Worm (Caenorhabditis elegans) whole organism, mixed stage, embryonic: Measurements from ENCODE around the gene ppt-1.

Experiments used
- ceh-43 ChIP-seq: fragments of 200-800 bp; sonication (Bioruptor generic); optimal IDR thresholded peaks from 2 replicates; lab custom pipeline; 2018; ENCODE audit warnings: mild to moderate bottlenecking, missing genetic modification characterization, moderate library complexity, missing compliant biosample characterization
- lsy-2 ChIP-seq: fragments of 150-350 bp; optimal IDR thresholded peaks from 2 replicates; lab custom pipeline; 2014; ENCODE audit warnings: missing biosample characterization, missing genetic modification characterization
- mab-5 ChIP-seq: fragments of 150-350 bp; optimal IDR thresholded peaks from 2 replicates; lab custom pipeline; 2014; ENCODE audit warnings: missing biosample characterization, missing genetic modification characterization
- mep-1 ChIP-seq: fragments of 150-350 bp; optimal IDR thresholded peaks from 2 replicates; lab custom pipeline; 2017; ENCODE audit warnings: missing biosample characterization, missing genetic modification reagents, missing genetic modification characterization, inconsistent platforms
- nhr-12 ChIP-seq: fragments of 150-350 bp; optimal IDR thresholded peaks from 2 replicates; lab custom pipeline; 2014; ENCODE audit warnings: missing biosample characterization, missing genetic modification characterization
- nhr-237 ChIP-seq: fragments of 150-350 bp; optimal IDR thresholded peaks from 2 replicates; lab custom pipeline; 2014; ENCODE audit warnings: missing biosample characterization, missing genetic modification characterization
- nhr-28 ChIP-seq: fragments of 150-350 bp; optimal IDR thresholded peaks from 2 replicates; lab custom pipeline; 2014; ENCODE audit warnings: missing biosample characterization, missing genetic modification characterization
- nhr-76 ChIP-seq: sonication (generic microtip); optimal IDR thresholded peaks from 2 replicates; lab custom pipeline; 2017; ENCODE audit warnings: missing biosample characterization, missing genetic modification characterization

ce11 chrV:6579992-6580391 lies 46.2 kb downstream of the ppt-1 start, which contains the start of gene EGAP9.3:
- TF ChIP-seq nhr-237 (tag; lab: Kevin White, UChicago), result no peak
- no peak for TF ChIP-seq ceh-43
- no peak for TF ChIP-seq lsy-2 (tag; lab: Kevin White, UChicago)
- TF ChIP-seq mab-5, result no peak
- no peak for TF ChIP-seq nhr-28 (tag; lab: Kevin White, UChicago)
- TF ChIP-seq mep-1 (tag; lab: Kevin White, UChicago), result no peak
- no peak for TF ChIP-seq nhr-12
- no peak for TF ChIP-seq nhr-76 (tag; lab: Kevin White, UChicago)
